Fruit fly (Drosophila melanogaster) whole organism, adult: ENCODE measurements around the gene Mi-2.

Experiments used
- CG11617 ChIP-seq: fragments of 200-800 bp; sonication (Bioruptor generic); optimal IDR thresholded peaks from 2 replicates; lab custom pipeline; 2017; ENCODE audit warnings: mild to moderate bottlenecking, missing biosample characterization, missing genetic modification reagents, missing genetic modification characterization
- CG12768 ChIP-seq: fragments of 200-800 bp; sonication (Bioruptor generic); optimal IDR thresholded peaks from 2 replicates; lab custom pipeline; 2017; ENCODE audit warnings: missing biosample characterization, missing genetic modification characterization, mild to moderate bottlenecking, moderate library complexity, missing genetic modification reagents
- CG14711 ChIP-seq: fragments of 200-800 bp; sonication (Bioruptor generic); optimal IDR thresholded peaks from 2 replicates; lab custom pipeline; 2018; ENCODE audit warnings: missing biosample characterization, mild to moderate bottlenecking, missing genetic modification characterization, moderate library complexity
- CG1620 ChIP-seq: fragments of 200-800 bp; sonication (Bioruptor generic); optimal IDR thresholded peaks from 2 replicates; lab custom pipeline; 2016; ENCODE audit warnings: missing biosample characterization, missing genetic modification characterization
- CG33017 ChIP-seq: fragments of 200-800 bp; sonication (Bioruptor generic); optimal IDR thresholded peaks from 2 replicates; lab custom pipeline; 2018; ENCODE audit warnings: missing biosample characterization, mild to moderate bottlenecking, missing genetic modification characterization, moderate library complexity
- CG5204 ChIP-seq: fragments of 200-800 bp; sonication (Bioruptor generic); optimal IDR thresholded peaks from 2 replicates; lab custom pipeline; 2016; ENCODE audit warnings: missing biosample characterization, missing genetic modification characterization
- CG7045 ChIP-seq: fragments of 200-800 bp; sonication (Bioruptor generic); optimal IDR thresholded peaks from 2 replicates; lab custom pipeline; 2017; ENCODE audit warnings: missing biosample characterization, mild to moderate bottlenecking, missing genetic modification characterization
- CG7101 ChIP-seq: fragments of 200-800 bp; sonication (Bioruptor generic); optimal IDR thresholded peaks from 2 replicates; lab custom pipeline; 2018; ENCODE audit warnings: missing biosample characterization, mild to moderate bottlenecking, missing genetic modification characterization, moderate library complexity
- Clk ChIP-seq: fragments of 200-800 bp; sonication (Bioruptor generic); optimal IDR thresholded peaks from 2 replicates; lab custom pipeline; 2017; ENCODE audit warnings: missing biosample characterization, missing genetic modification characterization
- Crg-1 ChIP-seq: fragments of 200-800 bp; sonication (Bioruptor generic); optimal IDR thresholded peaks from 2 replicates; lab custom pipeline; 2016; ENCODE audit warnings: missing biosample characterization, missing genetic modification characterization
- Hr96 ChIP-seq: fragments of 200-800 bp; sonication (Bioruptor generic); optimal IDR thresholded peaks from 2 replicates; lab custom pipeline; 2016; ENCODE audit warnings: missing biosample characterization, missing genetic modification characterization
- Mnt ChIP-seq: fragments of 200-800 bp; sonication (Bioruptor generic); optimal IDR thresholded peaks from 2 replicates; lab custom pipeline; 2016; ENCODE audit warnings: missing biosample characterization, mild to moderate bottlenecking, missing genetic modification characterization
- bab1 ChIP-seq: fragments of 200-800 bp; sonication (Bioruptor generic); optimal IDR thresholded peaks from 3 replicates; lab custom pipeline; 2019; ENCODE audit warnings: missing biosample characterization, mild to moderate bottlenecking, missing genetic modification characterization, moderate library complexity
- cic ChIP-seq: fragments of 200-800 bp; sonication (Bioruptor generic); optimal IDR thresholded peaks from 2 replicates; lab custom pipeline; 2017; ENCODE audit warnings: missing biosample characterization, mild to moderate bottlenecking, missing genetic modification characterization, moderate library complexity
- cnc ChIP-seq, 2 experiments: fragments of >200 bp; optimal IDR thresholded peaks; 2 replicates each; lab custom pipeline; 2017
- kay ChIP-seq: fragments of 200-800 bp; sonication (Bioruptor generic); peaks from one replicate; lab custom pipeline; 2016; ENCODE audit warnings: missing biosample characterization, missing genetic modification characterization, borderline replicate concordance
- ovo ChIP-seq: fragments of 200-800 bp; sonication (Bioruptor generic); optimal IDR thresholded peaks from 2 replicates; lab custom pipeline; 2016; ENCODE audit warnings: missing biosample characterization, missing genetic modification characterization
- pad ChIP-seq: fragments of 200-800 bp; sonication (Bioruptor generic); optimal IDR thresholded peaks from 3 replicates; lab custom pipeline; 2017; ENCODE audit warnings: missing biosample characterization, missing genetic modification characterization, mild to moderate bottlenecking, moderate library complexity, missing genetic modification reagents
- tj ChIP-seq: fragments of 200-800 bp; sonication (Bioruptor generic); optimal IDR thresholded peaks from 3 replicates; lab custom pipeline; 2017; ENCODE audit warnings: missing biosample characterization, mild to moderate bottlenecking, missing genetic modification characterization, moderate library complexity
- toe ChIP-seq: fragments of 200-800 bp; sonication (Bioruptor generic); optimal IDR thresholded peaks from 2 replicates; lab custom pipeline; 2016; ENCODE audit warnings: missing biosample characterization, missing genetic modification characterization

Mi-2 gene

dm6 chr3L:19931391-19931790 lies 21.4 kb upstream of the Mi-2 start, which contains the start of gene CG46462:
TSS of gene CG46462 (plus strand) at chr3L:19931691.
- TF ChIP-seq Mnt (GFP tag; lab: Kevin White, UChicago) (no peak), CG14711 (tag; lab: Kevin White, UChicago) (no peak), CG33017 (tag; lab: Kevin White, UChicago) (no peak), tj (GFP tag; lab: Kevin White, UChicago) (no peak), cnc (optimal IDR thresholded peaks at IDR 0.05; lab: Kevin White, UChicago) (no peak), pad (GFP tag; lab: Kevin White, UChicago) (no peak), kay (no peak), bab1 (no peak), toe (GFP tag; lab: Kevin White, UChicago) (no peak)

- TF ChIP-seq Clk (GFP tag; lab: Kevin White, UChicago): no peak
- TF ChIP-seq kay: peak; percentile 97
- TF ChIP-seq CG7045 (GFP tag; lab: Kevin White, UChicago): peak; percentile 30
- no peak for TF ChIP-seq CG14711 (tag; lab: Kevin White, UChicago)
- TF ChIP-seq Mnt (GFP tag; lab: Kevin White, UChicago): peak; percentile 56
- no peak for TF ChIP-seq CG5204 (GFP tag; lab: Kevin White, UChicago)
- no peak for TF ChIP-seq CG33017 (tag; lab: Kevin White, UChicago)
- TF ChIP-seq cic (GFP tag; lab: Kevin White, UChicago): peak; percentile 89
- no peak for TF ChIP-seq cnc (optimal IDR thresholded peaks at IDR 0.05; lab: Kevin White, UChicago)
- TF ChIP-seq ovo (GFP tag; lab: Kevin White, UChicago): peak; percentile 17
- peak; percentile 54 for TF ChIP-seq CG12768
Observed at dm6 chr3L:19929719-19930334, 19.8 kb upstream of the Mi-2 start.

dm6 chr3L:19929051-19929718 lies 19.2 kb upstream of the Mi-2 start:
- TF ChIP-seq cic (GFP tag; lab: Kevin White, UChicago) (peak; percentile 19), CG14711 (tag; lab: Kevin White, UChicago) (peak; percentile 23), tj (GFP tag; lab: Kevin White, UChicago) (peak; percentile 19), CG7101 (peak; percentile 10), CG11617 (GFP tag; lab: Kevin White, UChicago) (peak; percentile 26), Crg-1 (GFP tag; lab: Kevin White, UChicago) (no peak)

dm6 chr3L:19928435-19929011 lies 18.5 kb upstream of the Mi-2 start, which contains the start of the genes CG8004 and RhoGDI:
TSS of gene CG8004 (minus strand) at chr3L:19928508.
TSS of gene RhoGDI (plus strand) at chr3L:19928743.
- peak; percentile 6 for TF ChIP-seq Crg-1 (GFP tag; lab: Kevin White, UChicago)
- peak; percentile 62 for TF ChIP-seq CG11617 (GFP tag; lab: Kevin White, UChicago)
- TF ChIP-seq CG14711 (tag; lab: Kevin White, UChicago): peak; percentile 74
- peak; percentile 65 for TF ChIP-seq CG33017 (tag; lab: Kevin White, UChicago)
- peak; percentile 63 for TF ChIP-seq Hr96 (GFP tag; lab: Kevin White, UChicago)
- TF ChIP-seq cic (GFP tag; lab: Kevin White, UChicago): no peak
- peak; percentile 75 for TF ChIP-seq CG7101
- no peak for TF ChIP-seq Mnt (GFP tag; lab: Kevin White, UChicago)
- peak; percentile 31 for TF ChIP-seq ovo (GFP tag; lab: Kevin White, UChicago)
- peak; percentile 43 for TF ChIP-seq CG12768
- peak; percentile 66 for TF ChIP-seq bab1
- no peak for TF ChIP-seq cnc (optimal IDR thresholded peaks at IDR 0.05; lab: Kevin White, UChicago)
- peak; percentile 42 for TF ChIP-seq CG7045 (GFP tag; lab: Kevin White, UChicago)
- TF ChIP-seq toe (GFP tag; lab: Kevin White, UChicago): peak; percentile 76
- peak; percentile 7 for TF ChIP-seq tj (GFP tag; lab: Kevin White, UChicago)
- TF ChIP-seq CG1620 (GFP tag; lab: Kevin White, UChicago): peak; percentile 79
- no peak for TF ChIP-seq kay
- no peak for TF ChIP-seq pad (GFP tag; lab: Kevin White, UChicago)
- TF ChIP-seq Clk (GFP tag; lab: Kevin White, UChicago): peak; percentile 28
- TF ChIP-seq CG5204 (GFP tag; lab: Kevin White, UChicago): no peak

dm6 chr3L:19924771-19925304 lies 14.8 kb upstream of the Mi-2 start, which contains the start of gene Grasp65:
TSS of gene Grasp65 (plus strand) at chr3L:19924943.
- TF ChIP-seq Hr96 (GFP tag; lab: Kevin White, UChicago) (no peak), tj (GFP tag; lab: Kevin White, UChicago) (peak; percentile 22), CG12768 (no peak), CG14711 (tag; lab: Kevin White, UChicago) (no peak), toe (GFP tag; lab: Kevin White, UChicago) (no peak), Crg-1 (GFP tag; lab: Kevin White, UChicago) (no peak), CG1620 (GFP tag; lab: Kevin White, UChicago) (no peak), ovo (GFP tag; lab: Kevin White, UChicago) (no peak), CG5204 (GFP tag; lab: Kevin White, UChicago) (no peak), bab1 (peak; percentile 67), pad (GFP tag; lab: Kevin White, UChicago) (no peak), Mnt (GFP tag; lab: Kevin White, UChicago) (no peak), CG7045 (GFP tag; lab: Kevin White, UChicago) (peak; percentile 4), cnc (optimal IDR thresholded peaks at IDR 0.05; lab: Kevin White, UChicago) (no peak), Clk (GFP tag; lab: Kevin White, UChicago) (no peak), kay (no peak), CG7101 (peak; percentile 31), cic (GFP tag; lab: Kevin White, UChicago) (peak; percentile 27), CG33017 (tag; lab: Kevin White, UChicago) (peak; percentile 13), CG11617 (GFP tag; lab: Kevin White, UChicago) (peak; percentile 17)
